Fruit fly (Drosophila melanogaster) whole organism, wandering third instar larva: Measurements from ENCODE around the gene eEF1gamma.

ENCODE experiments used
- Abd-B ChIP-seq: fragments of >200 bp; optimal IDR thresholded peaks from 2 replicates; lab custom pipeline; 2017; ENCODE audit warnings: missing biosample characterization, missing genetic modification characterization
- pan ChIP-seq: fragments of >200 bp; optimal IDR thresholded peaks from 2 replicates; lab custom pipeline; 2017
- tai ChIP-seq: sonication (Bioruptor generic); optimal IDR thresholded peaks from 2 replicates; lab custom pipeline; 2016; ENCODE audit warnings: missing biosample characterization, missing genetic modification characterization
- usp ChIP-seq: fragments of >200 bp; optimal IDR thresholded peaks from 2 replicates; lab custom pipeline; 2017; ENCODE audit warnings: missing biosample characterization, missing genetic modification characterization

DNA sequence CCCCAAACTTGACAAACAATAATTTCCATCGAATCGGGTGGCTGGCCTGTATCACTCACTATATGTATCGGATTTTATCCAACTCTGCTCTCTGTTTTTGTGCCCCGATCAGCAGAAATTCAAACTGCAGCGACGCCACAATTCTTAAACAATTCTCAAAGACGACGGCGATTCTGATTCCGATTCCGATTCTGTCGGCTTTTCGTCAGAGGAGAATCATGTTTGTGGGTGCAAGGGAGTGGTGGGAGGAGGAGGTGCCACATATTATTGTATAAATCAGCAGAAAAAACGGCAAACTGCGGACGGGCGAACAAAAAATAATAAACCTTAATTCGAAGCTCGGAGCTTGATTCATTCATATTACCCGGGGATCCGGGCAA lies 3.5 kb upstream of the eEF1gamma start:
- TF ChIP-seq Abd-B (GFP tag; lab: Kevin White, UChicago) (no peak), pan (lab: Kevin White, UChicago) (no peak), tai (GFP tag; lab: Kevin White, UChicago) (no peak), usp (GFP tag; lab: Kevin White, UChicago) (no peak)
